Fruit fly (Drosophila melanogaster) whole organism, embryonic: ENCODE measurements around the gene CG15461.

Source experiments
- Ada2b ChIP-seq: fragments of 200-800 bp; sonication (Bioruptor generic); IDR thresholded peaks from 2 replicates; pipeline ENCODE4 v1.3.6; 2022; ENCODE audit warnings: missing biosample characterization, missing genetic modification characterization
- C15 ChIP-seq: fragments of 200-800 bp; sonication (Bioruptor generic); IDR thresholded peaks from 3 replicates; pipeline ENCODE4 v1.3.6; 2022; ENCODE audit warnings: missing biosample characterization, missing genetic modification characterization
- CG10462 ChIP-seq: fragments of 200-800 bp; sonication (Bioruptor generic); optimal IDR thresholded peaks from 2 replicates; lab custom pipeline; 2016; ENCODE audit warnings: missing biosample characterization, missing genetic modification characterization
- CG11696 ChIP-seq: fragments of 200-800 bp; sonication (Bioruptor generic); IDR thresholded peaks from 2 replicates; pipeline ENCODE4 v1.3.6; 2022; ENCODE audit warnings: missing biosample characterization, missing genetic modification characterization
- CG12071 ChIP-seq: fragments of 200-800 bp; sonication (Bioruptor generic); optimal IDR thresholded peaks from 3 replicates; lab custom pipeline; 2018; ENCODE audit warnings: missing biosample characterization, mild to moderate bottlenecking, missing genetic modification characterization
- CG12155 ChIP-seq: fragments of 200-800 bp; sonication (Bioruptor generic); optimal IDR thresholded peaks from 3 replicates; lab custom pipeline; 2016; ENCODE audit warnings: missing biosample characterization, missing genetic modification characterization
- CG14441 ChIP-seq: fragments of 200-800 bp; sonication (Bioruptor generic); IDR thresholded peaks from 2 replicates; pipeline ENCODE4 v1.3.6; 2022; ENCODE audit warnings: missing biosample characterization, missing genetic modification characterization
- CG14965 ChIP-seq: fragments of 200-800 bp; sonication (Bioruptor generic); optimal IDR thresholded peaks from 2 replicates; lab custom pipeline; 2016; ENCODE audit warnings: missing biosample characterization, missing genetic modification characterization, borderline replicate concordance
- CG1603 ChIP-seq: fragments of 200-800 bp; sonication (Bioruptor generic); optimal IDR thresholded peaks from 2 replicates; lab custom pipeline; 2019; ENCODE audit warnings: missing biosample characterization, mild to moderate bottlenecking, missing genetic modification characterization, moderate library complexity
- CG16863 ChIP-seq: fragments of 200-800 bp; sonication (Bioruptor generic); optimal IDR thresholded peaks from 3 replicates; lab custom pipeline; 2016; ENCODE audit warnings: missing biosample characterization, missing genetic modification characterization
- CG17359 ChIP-seq: fragments of 200-800 bp; sonication (Bioruptor generic); optimal IDR thresholded peaks from 3 replicates; lab custom pipeline; 2018; ENCODE audit warnings: missing biosample characterization, mild to moderate bottlenecking, missing genetic modification characterization, moderate library complexity
- CG17568 ChIP-seq: fragments of 200-800 bp; sonication (Bioruptor generic); optimal IDR thresholded peaks from 2 replicates; lab custom pipeline; 2018; ENCODE audit warnings: missing biosample characterization, mild to moderate bottlenecking, missing genetic modification characterization, moderate library complexity
- CG2116 ChIP-seq: fragments of 200-800 bp; sonication (Bioruptor generic); optimal IDR thresholded peaks from 3 replicates; lab custom pipeline; 2018; ENCODE audit warnings: missing biosample characterization, mild to moderate bottlenecking, missing genetic modification characterization
- CG2678 ChIP-seq: fragments of 200-800 bp; sonication (Bioruptor generic); optimal IDR thresholded peaks from 3 replicates; lab custom pipeline; 2019; ENCODE audit warnings: missing biosample characterization, mild to moderate bottlenecking, missing genetic modification characterization, moderate library complexity
- CG2712 ChIP-seq: fragments of 200-800 bp; optimal IDR thresholded peaks from 3 replicates; lab custom pipeline; 2019; ENCODE audit warnings: missing biosample characterization, mild to moderate bottlenecking, missing genetic modification characterization, moderate library complexity
- CG30403 ChIP-seq: fragments of 200-800 bp; sonication (Bioruptor generic); optimal IDR thresholded peaks from 3 replicates; lab custom pipeline; 2016; ENCODE audit warnings: missing biosample characterization, missing genetic modification characterization
- CG3407 ChIP-seq: fragments of 200-800 bp; sonication (Bioruptor generic); optimal IDR thresholded peaks from 2 replicates; lab custom pipeline; 2018; ENCODE audit warnings: missing biosample characterization, mild to moderate bottlenecking, missing genetic modification characterization
- CG34422 ChIP-seq: fragments of 200-800 bp; sonication (Bioruptor generic); IDR thresholded peaks from 3 replicates; pipeline ENCODE4 v1.3.6; 2022; ENCODE audit warnings: missing biosample characterization, missing genetic modification characterization
- CG42726 ChIP-seq: fragments of 200-800 bp; sonication (Bioruptor generic); IDR thresholded peaks from 2 replicates; pipeline ENCODE4 v1.3.6; 2022; ENCODE audit warnings: missing biosample characterization, missing genetic modification characterization; ENCODE audit not compliant: partially characterized antibody
- CTCF ChIP-seq: fragments of 200-800 bp; sonication (Bioruptor generic); optimal IDR thresholded peaks from 2 replicates; lab custom pipeline; 2017; ENCODE audit warnings: missing biosample characterization, mild to moderate bottlenecking, missing genetic modification characterization, moderate library complexity
- Dip2 ChIP-seq: fragments of 200-800 bp; sonication (Bioruptor generic); IDR thresholded peaks from 2 replicates; pipeline ENCODE4 v1.3.6; 2022; ENCODE audit warnings: missing biosample characterization, missing genetic modification characterization
- Dip3 ChIP-seq: fragments of 200-800 bp; sonication (Bioruptor generic); optimal IDR thresholded peaks from 3 replicates; lab custom pipeline; 2016; ENCODE audit warnings: missing biosample characterization, missing genetic modification characterization
- Fer3 ChIP-seq: fragments of 200-800 bp; sonication (Bioruptor generic); optimal IDR thresholded peaks from 2 replicates; lab custom pipeline; 2018; ENCODE audit warnings: missing biosample characterization, mild to moderate bottlenecking, missing genetic modification characterization, moderate library complexity
- Hr78 ChIP-seq, 2 experiments: fragments of 200-800 bp in 1 of 2; fragments of >200 bp in 1 of 2; sonication (Bioruptor generic) in 1 of 2; optimal IDR thresholded peaks; 2 replicates each; lab custom pipeline; 2017 to 2019; ENCODE audit warnings: missing biosample characterization in 2 of 2, missing genetic modification characterization in 2 of 2, mild to moderate bottlenecking in 1 of 2, moderate library complexity in 1 of 2
- Hsf ChIP-seq: fragments of 200-800 bp; sonication (Bioruptor generic); optimal IDR thresholded peaks from 3 replicates; lab custom pipeline; 2016; ENCODE audit warnings: missing biosample characterization, missing genetic modification characterization
- Mad ChIP-seq: fragments of 200-800 bp; sonication (Bioruptor generic); optimal IDR thresholded peaks from 2 replicates; lab custom pipeline; 2016; ENCODE audit warnings: missing biosample characterization, missing genetic modification characterization
- Med ChIP-seq: fragments of 200-800 bp; sonication (Bioruptor generic); peaks from one replicate; lab custom pipeline; 2016; ENCODE audit warnings: missing biosample characterization, missing genetic modification characterization, mild to moderate bottlenecking, inconsistent platforms, moderate library complexity
- Mes4 ChIP-seq: fragments of 200-800 bp; sonication (Bioruptor generic); optimal IDR thresholded peaks from 2 replicates; lab custom pipeline; 2016; ENCODE audit warnings: missing biosample characterization, missing genetic modification characterization
- Oaz ChIP-seq: fragments of 200-800 bp; sonication (Bioruptor generic); IDR thresholded peaks from 2 replicates; pipeline ENCODE4 v1.3.6; 2022; ENCODE audit warnings: missing biosample characterization, missing genetic modification characterization
- Taf1 ChIP-seq: fragments of 200-800 bp; sonication (Bioruptor generic); IDR thresholded peaks from 2 replicates; pipeline ENCODE4 v1.3.6; 2022; ENCODE audit warnings: missing biosample characterization, missing genetic modification characterization
- Xbp1 ChIP-seq: fragments of 200-800 bp; sonication (Bioruptor generic); optimal IDR thresholded peaks from 3 replicates; lab custom pipeline; 2016; ENCODE audit warnings: missing biosample characterization, mild to moderate bottlenecking, missing genetic modification characterization
- ac ChIP-seq: fragments of 200-800 bp; sonication (Bioruptor generic); optimal IDR thresholded peaks from 3 replicates; lab custom pipeline; 2017; ENCODE audit warnings: missing biosample characterization, mild to moderate bottlenecking, missing genetic modification characterization
- bab2 ChIP-seq: fragments of 200-800 bp; sonication (Bioruptor generic); optimal IDR thresholded peaks from 2 replicates; lab custom pipeline; 2016; ENCODE audit warnings: missing biosample characterization, missing genetic modification characterization
- btn ChIP-seq: fragments of 200-800 bp; sonication (Bioruptor generic); optimal IDR thresholded peaks from 2 replicates; lab custom pipeline; 2016; ENCODE audit warnings: missing biosample characterization, missing genetic modification characterization
- cato ChIP-seq: fragments of 200-800 bp; sonication (Bioruptor generic); optimal IDR thresholded peaks from 2 replicates; lab custom pipeline; 2016; ENCODE audit warnings: missing biosample characterization, missing genetic modification characterization, borderline replicate concordance
- chinmo ChIP-seq: fragments of 200-800 bp; sonication (Bioruptor generic); IDR thresholded peaks from 4 replicates; pipeline ENCODE4 v1.3.6; 2022; ENCODE audit warnings: missing biosample characterization, missing genetic modification characterization; ENCODE audit not compliant: partially characterized antibody
- chn ChIP-seq: fragments of 200-800 bp; sonication (Bioruptor generic); optimal IDR thresholded peaks from 2 replicates; lab custom pipeline; 2016; ENCODE audit warnings: missing biosample characterization, missing genetic modification characterization
- crol ChIP-seq: fragments of 200-800 bp; sonication (Bioruptor generic); IDR thresholded peaks from 2 replicates; pipeline ENCODE4 v1.3.6; 2022; ENCODE audit warnings: missing biosample characterization, missing genetic modification characterization
- dan ChIP-seq: fragments of 200-800 bp; sonication (Bioruptor generic); IDR thresholded peaks from 2 replicates; pipeline ENCODE4 v1.3.6; 2022; ENCODE audit warnings: missing biosample characterization, missing genetic modification characterization
- en ChIP-seq: fragments of 200-800 bp; sonication (Bioruptor generic); optimal IDR thresholded peaks from 2 replicates; lab custom pipeline; 2016; ENCODE audit warnings: missing biosample characterization, missing genetic modification characterization
- eve ChIP-seq, 2 experiments: fragments of >200 bp; optimal IDR thresholded peaks; 2 replicates each; lab custom pipeline; 2017; ENCODE audit warnings: missing biosample characterization in 2 of 2, missing genetic modification characterization in 2 of 2
- gt ChIP-seq: fragments of 200-800 bp; sonication (Bioruptor generic); IDR thresholded peaks from 2 replicates; pipeline ENCODE4 v1.3.6; 2022; ENCODE audit warnings: missing biosample characterization, missing genetic modification characterization
- jigr1 ChIP-seq: fragments of 200-800 bp; sonication (Bioruptor generic); IDR thresholded peaks from 3 replicates; pipeline ENCODE4 v1.3.6; 2022; ENCODE audit warnings: missing biosample characterization, missing genetic modification characterization
- kni ChIP-seq: fragments of 200-800 bp; sonication (Bioruptor generic); optimal IDR thresholded peaks from 3 replicates; lab custom pipeline; 2017; ENCODE audit warnings: mild to moderate bottlenecking, missing biosample characterization, missing genetic modification reagents, missing genetic modification characterization
- org-1 ChIP-seq: fragments of 200-800 bp; sonication (Bioruptor generic); optimal IDR thresholded peaks from 2 replicates; lab custom pipeline; 2017; ENCODE audit warnings: missing biosample characterization, missing genetic modification characterization
- otp ChIP-seq: fragments of 200-800 bp; sonication (Bioruptor generic); IDR thresholded peaks from 3 replicates; pipeline ENCODE4, ENCODE4 v1.3.6; 2022; ENCODE audit warnings: missing biosample characterization, missing genetic modification characterization
- pfk ChIP-seq: fragments of 200-800 bp; sonication (Bioruptor generic); optimal IDR thresholded peaks from 2 replicates; lab custom pipeline; 2018; ENCODE audit warnings: missing biosample characterization, mild to moderate bottlenecking, missing genetic modification characterization, moderate library complexity
- pros ChIP-seq: fragments of 200-800 bp; sonication (Bioruptor generic); optimal IDR thresholded peaks from 3 replicates; lab custom pipeline; 2019; ENCODE audit warnings: missing biosample characterization, mild to moderate bottlenecking, missing genetic modification characterization, moderate library complexity
- rib ChIP-seq: fragments of 200-800 bp; sonication (Bioruptor generic); IDR thresholded peaks from 2 replicates; pipeline ENCODE4 v1.3.6; 2022; ENCODE audit warnings: missing biosample characterization, missing genetic modification characterization
- sens ChIP-seq: fragments of 200-800 bp; sonication (Bioruptor generic); peaks from one replicate; lab custom pipeline; 2016; ENCODE audit warnings: missing biosample characterization, missing genetic modification characterization
- shn ChIP-seq: fragments of 200-800 bp; sonication (Bioruptor generic); optimal IDR thresholded peaks from 3 replicates; lab custom pipeline; 2016; ENCODE audit warnings: missing biosample characterization, missing genetic modification characterization
- sr ChIP-seq: fragments of 200-800 bp; sonication (Bioruptor generic); IDR thresholded peaks from 3 replicates; pipeline ENCODE4 v1.3.6; 2022; ENCODE audit warnings: missing biosample characterization, missing genetic modification characterization
- wor ChIP-seq: fragments of 200-800 bp; sonication (Bioruptor generic); IDR thresholded peaks from 2 replicates; pipeline ENCODE4 v1.3.6; 2022; ENCODE audit warnings: missing biosample characterization, missing genetic modification characterization

CG15461 gene

DNA sequence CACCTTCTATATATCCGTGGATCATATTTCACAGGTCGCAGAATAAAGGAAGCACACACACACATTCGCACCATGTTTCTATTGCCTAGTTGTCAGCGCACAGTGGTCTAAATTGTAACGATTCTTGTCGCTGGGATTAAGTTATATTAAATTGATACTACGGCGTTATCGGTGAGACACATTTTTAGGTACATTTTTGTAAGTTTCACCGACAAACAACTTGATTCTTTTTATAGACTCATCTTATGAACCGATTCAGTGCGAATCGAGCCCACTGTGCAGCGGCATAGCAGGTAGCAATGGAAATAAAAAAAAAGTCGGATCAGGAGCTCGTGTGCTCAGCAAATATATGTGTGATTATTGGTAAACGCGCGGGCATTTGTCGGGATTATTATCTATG lies 5.6 kb upstream of the CG15461 start (continued):
- no peak for TF ChIP-seq chinmo (GFP tag; lab: Robert Waterston, UW)
- no peak for TF ChIP-seq CTCF (GFP tag; lab: Kevin White, UChicago)
- no peak for TF ChIP-seq dan
- TF ChIP-seq CG3407, result no peak
- TF ChIP-seq CG17568 (GFP tag; lab: Kevin White, UChicago), result no peak
- TF ChIP-seq Ada2b (GFP tag; lab: Robert Waterston, UW), result peak; percentile 76
- peak; percentile 78 for TF ChIP-seq Dip3 (GFP tag; lab: Kevin White, UChicago)
- no peak for TF ChIP-seq kni
- TF ChIP-seq sr (GFP tag; lab: Robert Waterston, UW), result no peak
- TF ChIP-seq CG16863, result peak; percentile 70
- TF ChIP-seq en (GFP tag; lab: Kevin White, UChicago), result peak; percentile 47
- TF ChIP-seq CG2712, result no peak
- peak; percentile 63 for TF ChIP-seq CG12155
- peak; percentile 24 for TF ChIP-seq CG2116 (GFP tag; lab: Kevin White, UChicago)
- TF ChIP-seq CG2678, result no peak
- peak; percentile 73 for TF ChIP-seq otp (GFP tag; lab: Robert Waterston, UW)
- TF ChIP-seq btn (GFP tag; lab: Kevin White, UChicago), result peak; percentile 29
- peak; percentile 59 for TF ChIP-seq Mad
- peak; percentile 22 for TF ChIP-seq CG14965
- TF ChIP-seq CG30403 (GFP tag; lab: Kevin White, UChicago), result peak; percentile 75
- TF ChIP-seq Hr78 (GFP tag; optimal IDR thresholded peaks at IDR 0.05; lab: Kevin White, UChicago), result no peak
- TF ChIP-seq rib, result no peak
- TF ChIP-seq CG11696 (GFP tag; lab: Robert Waterston, UW), result peak; percentile 54
- no peak for TF ChIP-seq CG1603
- peak; percentile 13 for TF ChIP-seq ac (GFP tag; lab: Kevin White, UChicago)
- no peak for TF ChIP-seq pros (GFP tag; lab: Kevin White, UChicago)
- TF ChIP-seq Taf1 (GFP tag; lab: Robert Waterston, UW), result no peak
- TF ChIP-seq Med (GFP tag; lab: Kevin White, UChicago), result peak; percentile 97
- peak; percentile 96 for TF ChIP-seq sens (GFP tag; lab: Kevin White, UChicago)
- TF ChIP-seq CG17359 (tag; lab: Kevin White, UChicago), result peak; percentile 75
- no peak for TF ChIP-seq CG12071
- peak; percentile 81 for TF ChIP-seq CG34422 (GFP tag; lab: Robert Waterston, UW)
- no peak for TF ChIP-seq eve (GFP tag; optimal IDR thresholded peaks at IDR 0.05; lab: Kevin White, UChicago)
- TF ChIP-seq C15 (GFP tag; lab: Robert Waterston, UW), result no peak
- peak; percentile 37; the same call in 1 of the 2 replicates for TF ChIP-seq wor (GFP tag; lab: Robert Waterston, UW)
- 0 out of 2 replicates have a peak, but pooled peaks have one; percentile 21 for TF ChIP-seq crol (GFP tag; lab: Robert Waterston, UW)
- peak; percentile 52 for TF ChIP-seq CG10462 (GFP tag; lab: Kevin White, UChicago)
- peak; percentile 69 for TF ChIP-seq Fer3 (tag; lab: Kevin White, UChicago)
- TF ChIP-seq CG14441, result peak; percentile 76
- peak; percentile 70 for TF ChIP-seq org-1 (GFP tag; lab: Kevin White, UChicago)
- no peak for TF ChIP-seq CG42726 (GFP tag; lab: Robert Waterston, UW)
- peak; percentile 79 for TF ChIP-seq Xbp1 (GFP tag; lab: Kevin White, UChicago)
- 0 out of 2 replicates have a peak, but pooled peaks have one; percentile 31 for TF ChIP-seq Oaz (GFP tag; lab: Robert Waterston, UW)
- TF ChIP-seq jigr1 (GFP tag; lab: Robert Waterston, UW), result no peak
- peak; percentile 77 for TF ChIP-seq bab2 (GFP tag; lab: Kevin White, UChicago)
- peak; percentile 61 for TF ChIP-seq Mes4
- no peak for TF ChIP-seq cato (GFP tag; lab: Kevin White, UChicago)
- peak; percentile 62 for TF ChIP-seq shn (GFP tag; lab: Kevin White, UChicago)
- peak; percentile 76 for TF ChIP-seq Hsf (GFP tag; lab: Kevin White, UChicago)
- no peak for TF ChIP-seq gt (GFP tag; lab: Robert Waterston, UW)
- TF ChIP-seq chn (GFP tag; lab: Kevin White, UChicago), result peak; percentile 76
- no peak for TF ChIP-seq Dip2 (GFP tag; lab: Robert Waterston, UW)
- no peak for TF ChIP-seq pfk (GFP tag; lab: Kevin White, UChicago)
